Worm (Caenorhabditis elegans): Measurements from ENCODE around the gene F07A11.1.

Gene F07A11.1

ce11 chrII:11632689-11633088 is 40.8 kb upstream of the F07A11.1 start (continued):
- TF ChIP-seq unc-130 (tag; optimal IDR thresholded peaks at IDR 0.05) (peak; percentile 22), pax-3 (tag; optimal IDR thresholded peaks at IDR 0.05) (no peak), fkh-8 (tag; optimal IDR thresholded peaks at IDR 0.05) (peak; percentile 57), efl-1 (optimal IDR thresholded peaks at IDR 0.05) (peak; percentile 34 to 51), efl-1 (GFP tag; optimal IDR thresholded peaks at IDR 0.05 in 1 of 2) (peak in 1 of 2 experiments; percentile 4)

ce11 chrII:11629957-11630356 is 38.0 kb upstream of the F07A11.1 start:
- TF ChIP-seq fkh-8 (tag; optimal IDR thresholded peaks at IDR 0.05) (no peak), efl-1 (optimal IDR thresholded peaks at IDR 0.05) (no peak), efl-1 (GFP tag; optimal IDR thresholded peaks at IDR 0.05 in 1 of 2) (peak in 1 of 2 experiments; percentile 80), unc-62 (GFP tag; optimal IDR thresholded peaks at IDR 0.05) (no peak), lin-14 (GFP tag; optimal IDR thresholded peaks at IDR 0.05) (peak; percentile 14)

ce11 chrII:11627904-11628303 is 36.0 kb upstream of the F07A11.1 start:
- TF ChIP-seq lir-3 (tag; optimal IDR thresholded peaks at IDR 0.05; ENCODE audit: poor library complexity) (no peak), unc-30 (tag; optimal IDR thresholded peaks at IDR 0.05) (no peak), rnt-1 (tag; optimal IDR thresholded peaks at IDR 0.05) (no peak), tlp-1 (tag; optimal IDR thresholded peaks at IDR 0.05) (no peak), hlh-4 (tag; optimal IDR thresholded peaks at IDR 0.05) (no peak), nhr-71 (tag; optimal IDR thresholded peaks at IDR 0.05) (no peak), nhr-28 (tag; optimal IDR thresholded peaks at IDR 0.05) (no peak), isw-1 (GFP tag; IDR thresholded peaks at IDR 0.05) (no peak), ceh-82 (tag; optimal IDR thresholded peaks at IDR 0.05) (no peak), nhr-11 (tag; optimal IDR thresholded peaks at IDR 0.05) (no peak), xbp-1 (tag; optimal IDR thresholded peaks at IDR 0.05) (no peak), ztf-4 (tag; optimal IDR thresholded peaks at IDR 0.05) (no peak)

- TF ChIP-seq nhr-84 (tag; optimal IDR thresholded peaks at IDR 0.05) (no peak), vab-15 (tag; optimal IDR thresholded peaks at IDR 0.05) (no peak), rnt-1 (tag; optimal IDR thresholded peaks at IDR 0.05) (no peak), ztf-11 (tag; optimal IDR thresholded peaks at IDR 0.05) (no peak), snpc-4 (tag; optimal IDR thresholded peaks at IDR 0.05) (no peak), F16B12.6 (tag; optimal IDR thresholded peaks at IDR 0.05) (no peak), egl-13 (tag; optimal IDR thresholded peaks at IDR 0.05) (no peak), lir-3 (tag; optimal IDR thresholded peaks at IDR 0.05; ENCODE audit: poor library complexity) (no peak), nhr-19 (GFP tag; conservative IDR thresholded peaks at IDR 0.05) (no peak), unc-130 (tag; optimal IDR thresholded peaks at IDR 0.05) (no peak), snu-23 (GFP tag; optimal IDR thresholded peaks at IDR 0.05) (no peak), unc-98 (GFP tag; IDR thresholded peaks at IDR 0.05) (no peak), swsn-7 (tag; optimal IDR thresholded peaks at IDR 0.05) (no peak)
These were observed 30.7 kb upstream of the F07A11.1 start for ce11 chrII:11622605-11623004.

- TF ChIP-seq lin-15B (tag; optimal IDR thresholded peaks at IDR 0.05) (no peak), aha-1 (tag; optimal IDR thresholded peaks at IDR 0.05) (no peak), aly-2 (tag; optimal IDR thresholded peaks at IDR 0.05) (peak; percentile 11), nhr-85 (tag) (no peak), lin-14 (GFP tag; optimal IDR thresholded peaks at IDR 0.05) (peak; percentile 59)
These were observed 29.7 kb upstream of the F07A11.1 start for ce11 chrII:11621576-11621975.

- TF ChIP-seq nhr-85 (tag) (peak; percentile 67), efl-1 (optimal IDR thresholded peaks at IDR 0.05) (no peak), efl-1 (GFP tag; optimal IDR thresholded peaks at IDR 0.05 in 1 of 2) (peak in 1 of 2 experiments; percentile 73), lsy-2 (tag; optimal IDR thresholded peaks at IDR 0.05) (peak in 1 of 2 experiments; percentile 33), vab-15 (tag; optimal IDR thresholded peaks at IDR 0.05) (no peak)
These were observed 28.8 kb upstream of the F07A11.1 start for ce11 chrII:11620630-11621246.

Data from whole organism, L1 larva.